Fruit fly (Drosophila melanogaster): ENCODE data around the gene ATPsynO.

DNA sequence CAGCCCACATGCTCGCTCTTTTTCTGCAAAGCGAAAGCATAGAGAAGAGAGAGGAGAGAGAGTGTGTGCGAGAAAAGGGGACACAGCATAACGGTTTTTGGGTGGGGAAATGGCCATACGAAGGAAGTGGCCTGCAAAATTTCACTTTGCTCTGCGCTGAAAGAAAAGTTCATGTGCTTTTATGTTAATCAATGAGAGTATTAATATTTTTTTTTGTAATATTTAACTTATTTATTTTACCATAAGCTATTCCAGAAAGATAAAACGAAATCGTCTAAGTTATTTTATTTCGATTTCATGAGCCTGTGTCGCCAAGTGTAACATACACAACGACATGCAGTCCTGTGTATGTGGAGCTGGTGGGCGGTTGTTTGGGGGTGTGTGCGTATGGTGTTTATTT lies 14.9 kb upstream of the ATPsynO start:
- TF ChIP-seq CG8478 (optimal IDR thresholded peaks at IDR 0.05): no peak
- TF ChIP-seq CTCF (optimal IDR thresholded peaks at IDR 0.05): no peak

Measured in S2 (cell line).